Fruit fly (Drosophila melanogaster): ENCODE measurements around the gene dls.

- no peak for TF ChIP-seq achi (GFP tag; optimal IDR thresholded peaks at IDR 0.05)
- no peak for TF ChIP-seq Hr39 (GFP tag; optimal IDR thresholded peaks at IDR 0.05)
Observed at dm6 chr3L:16225175-16225574, 24.0 kb downstream of the dls start.
